Worm (Caenorhabditis elegans): ENCODE measurements around the gene ZK632.10.

Gene ZK632.10

ce11 chrIII:9786776-9787175 lies 40.7 kb downstream of the ZK632.10 start:
- peak; percentile 93 for TF ChIP-seq nhr-80 (tag; optimal IDR thresholded peaks at IDR 0.05)
- TF ChIP-seq let-607 (tag; optimal IDR thresholded peaks at IDR 0.05): peak; percentile 97 to 98
- no peak for TF ChIP-seq F10E7.11 (tag; optimal IDR thresholded peaks at IDR 0.05)

ce11 chrIII:9783133-9783590 lies 44.4 kb downstream of the ZK632.10 start:
- TF ChIP-seq madf-6 (GFP tag; IDR thresholded peaks at IDR 0.05) (peak; percentile 42), ztf-28 (GFP tag; IDR thresholded peaks at IDR 0.05) (no peak), unc-62 (GFP tag; optimal IDR thresholded peaks at IDR 0.05) (no peak), gei-17 (GFP tag; optimal IDR thresholded peaks at IDR 0.05) (peak; percentile 3), bed-1 (GFP tag; IDR thresholded peaks at IDR 0.05) (0 out of 2 replicates have a peak, but pooled peaks have one; percentile 14), ceh-27 (GFP tag; optimal IDR thresholded peaks at IDR 0.05) (no peak), cebp-1 (GFP tag; IDR thresholded peaks at IDR 0.05) (no peak), cebp-1 (tag; optimal IDR thresholded peaks at IDR 0.05) (peak; percentile 29), repo-1 (tag; optimal IDR thresholded peaks at IDR 0.05) (peak; percentile 81), die-1 (tag; optimal IDR thresholded peaks at IDR 0.05) (no peak), hsf-1 (GFP tag; IDR thresholded peaks at IDR 0.05) (0 out of 2 replicates have a peak, but pooled peaks have one; percentile 54), ekl-4 (GFP tag; IDR thresholded peaks at IDR 0.05) (peak; percentile 17; the same call in 1 of the 2 replicates), ztf-3 (GFP tag; optimal IDR thresholded peaks at IDR 0.05) (peak; percentile 57), ztf-6 (GFP tag; IDR thresholded peaks at IDR 0.05) (no peak), B0035.1 (tag; optimal IDR thresholded peaks at IDR 0.05) (peak; percentile 7), Y53G8AR.9 (GFP tag; conservative IDR thresholded peaks at IDR 0.05) (0 out of 2 replicates have a peak, but pooled peaks have one; percentile 54), madf-3 (GFP tag; IDR thresholded peaks at IDR 0.05) (peak; percentile 85), B0261.1 (tag; optimal IDR thresholded peaks at IDR 0.05) (no peak), ceh-58 (GFP tag; IDR thresholded peaks at IDR 0.05) (0 out of 2 replicates have a peak, but pooled peaks have one; percentile 60), nhr-120 (GFP tag; IDR thresholded peaks at IDR 0.05) (no peak), aptf-2 (GFP tag; conservative IDR thresholded peaks at IDR 0.05) (no peak), cebp-2 (GFP tag; IDR thresholded peaks at IDR 0.05) (0 out of 2 replicates have a peak, but pooled peaks have one; percentile 36), hrde-1 (tag; optimal IDR thresholded peaks at IDR 0.05; ENCODE audit: borderline replicate concordance) (peak; percentile 6), F33H1.4 (GFP tag; IDR thresholded peaks at IDR 0.05) (no peak), Y79H2A.3 (GFP tag; conservative IDR thresholded peaks at IDR 0.05) (no peak), hmg-1.2 (GFP tag; IDR thresholded peaks at IDR 0.05) (peak; percentile 22; the same call in 1 of the 2 replicates), lin-40 (tag; optimal IDR thresholded peaks at IDR 0.05) (peak; percentile 38), dpl-1 (GFP tag; optimal IDR thresholded peaks at IDR 0.05) (no peak), F52B5.7 (tag; optimal IDR thresholded peaks at IDR 0.05) (no peak), unc-130 (GFP tag; optimal IDR thresholded peaks at IDR 0.05) (no peak), B0019.2 (GFP tag; conservative IDR thresholded peaks at IDR 0.05) (no peak), nfya-2 (GFP tag; IDR thresholded peaks at IDR 0.05) (no peak), tlf-1 (GFP tag; optimal IDR thresholded peaks at IDR 0.05) (peak; percentile 42), F49E8.2 (tag; optimal IDR thresholded peaks at IDR 0.05; ENCODE audit: insufficient read depth) (peak; percentile 24), Y56A3A.18 (GFP tag; IDR thresholded peaks at IDR 0.05) (peak; percentile 54; the same call in 1 of the 2 replicates), attf-5 (GFP tag; optimal IDR thresholded peaks at IDR 0.05) (peak; percentile 21), dpff-1 (tag; optimal IDR thresholded peaks at IDR 0.05) (no peak), K12H6.12 (tag; optimal IDR thresholded peaks at IDR 0.05) (no peak), nfyb-1 (GFP tag; IDR thresholded peaks at IDR 0.05) (no peak), rcor-1 (GFP tag; IDR thresholded peaks at IDR 0.05) (no peak), somi-1 (GFP tag; optimal IDR thresholded peaks at IDR 0.05) (no peak), pbrm-1 (GFP tag; IDR thresholded peaks at IDR 0.05) (0 out of 2 replicates have a peak, but pooled peaks have one; percentile 15), xnd-1 (tag; optimal IDR thresholded peaks at IDR 0.05) (no peak), egl-44 (GFP tag; IDR thresholded peaks at IDR 0.05) (no peak)

All from whole organism, young adult.